Fruit fly (Drosophila melanogaster) whole organism, prepupa: ENCODE measurements around the gene CG15525.

Experiments used
- CG32006 ChIP-seq: fragments of 200-800 bp; sonication (Bioruptor generic); optimal IDR thresholded peaks from 3 replicates; lab custom pipeline; 2017; ENCODE audit warnings: missing biosample characterization, mild to moderate bottlenecking, missing genetic modification characterization
- CG34406 ChIP-seq: fragments of 200-800 bp; sonication (Bioruptor generic); optimal IDR thresholded peaks from 3 replicates; lab custom pipeline; 2016; ENCODE audit warnings: missing biosample characterization, missing genetic modification characterization
- CG4318 ChIP-seq: fragments of 200-800 bp; sonication (Bioruptor generic); optimal IDR thresholded peaks from 3 replicates; lab custom pipeline; 2017; ENCODE audit warnings: missing biosample characterization, mild to moderate bottlenecking, missing genetic modification characterization
- CG7368 ChIP-seq: fragments of 200-800 bp; sonication (Bioruptor generic); optimal IDR thresholded peaks from 3 replicates; lab custom pipeline; 2016; ENCODE audit warnings: missing biosample characterization, missing genetic modification characterization
- Lpt ChIP-seq: fragments of 200-800 bp; sonication (Bioruptor generic); optimal IDR thresholded peaks from 3 replicates; lab custom pipeline; 2016; ENCODE audit warnings: missing biosample characterization, missing genetic modification characterization
- Sox14 ChIP-seq: fragments of 200-800 bp; sonication (Bioruptor generic); optimal IDR thresholded peaks from 3 replicates; lab custom pipeline; 2016; ENCODE audit warnings: missing biosample characterization, missing genetic modification characterization
- Sox15 ChIP-seq: fragments of 200-800 bp; sonication (Bioruptor generic); optimal IDR thresholded peaks from 3 replicates; lab custom pipeline; 2016; ENCODE audit warnings: missing biosample characterization, missing genetic modification characterization
- dsx ChIP-seq: fragments of 200-800 bp; optimal IDR thresholded peaks from 3 replicates; lab custom pipeline; 2019; ENCODE audit warnings: missing biosample characterization, mild to moderate bottlenecking, missing genetic modification characterization, moderate library complexity; ENCODE audit not compliant: poor library complexity, severe bottlenecking
- fd85E ChIP-seq: fragments of 200-800 bp; sonication (Bioruptor generic); optimal IDR thresholded peaks from 3 replicates; lab custom pipeline; 2016; ENCODE audit warnings: missing biosample characterization, missing genetic modification characterization
- spab ChIP-seq: fragments of 200-800 bp; sonication (Bioruptor generic); optimal IDR thresholded peaks from 2 replicates; lab custom pipeline; 2017; ENCODE audit warnings: missing biosample characterization, mild to moderate bottlenecking, missing genetic modification characterization, missing genetic modification reagents
- svp ChIP-seq: fragments of 200-800 bp; sonication (Bioruptor generic); peaks from one replicate; lab custom pipeline; 2016; ENCODE audit warnings: missing biosample characterization, missing genetic modification characterization
- vri ChIP-seq: fragments of 200-800 bp; sonication (Bioruptor generic); optimal IDR thresholded peaks from 3 replicates; lab custom pipeline; 2016; ENCODE audit warnings: missing biosample characterization, mild to moderate bottlenecking, missing genetic modification characterization

dm6 chr3R:29982027-29982426, 15.4 kb downstream of the CG15525 start:
- no peak for TF ChIP-seq dsx (GFP tag; lab: Kevin White, UChicago)
- TF ChIP-seq Sox14 (GFP tag; lab: Kevin White, UChicago) = peak; percentile 23
- peak; percentile 39 for TF ChIP-seq Lpt (GFP tag; lab: Kevin White, UChicago)
- no peak for TF ChIP-seq CG34406 (GFP tag; lab: Kevin White, UChicago)
- no peak for TF ChIP-seq Sox15
- TF ChIP-seq vri (GFP tag; lab: Kevin White, UChicago) = no peak
- TF ChIP-seq svp (GFP tag; lab: Kevin White, UChicago) = no peak
- TF ChIP-seq CG32006 (GFP tag; lab: Kevin White, UChicago) = peak; percentile 84
- no peak for TF ChIP-seq CG7368 (GFP tag; lab: Kevin White, UChicago)
- TF ChIP-seq CG4318 (GFP tag; lab: Kevin White, UChicago) = peak; percentile 74
- TF ChIP-seq fd85E = no peak
- no peak for TF ChIP-seq spab (GFP tag; lab: Kevin White, UChicago)
